Worm (Caenorhabditis elegans): ENCODE measurements around the gene pfd-4.

- TF ChIP-seq tbx-2 (tag; optimal IDR thresholded peaks at IDR 0.05) (no peak), sox-2 (GFP tag; IDR thresholded peaks at IDR 0.05) (no peak), pax-1 (tag; optimal IDR thresholded peaks at IDR 0.05) (no peak), ets-4 (tag; optimal IDR thresholded peaks at IDR 0.05) (no peak), ceh-19 (GFP tag; optimal IDR thresholded peaks at IDR 0.05) (no peak), ceh-9 (tag; optimal IDR thresholded peaks at IDR 0.05) (no peak), unc-86 (tag; optimal IDR thresholded peaks at IDR 0.05) (no peak)
Measured at ce11 chrIV:11273151-11273550, 41.9 kb upstream of the pfd-4 start, which contains the start of gene gtl-2.

All from whole organism, late embryonic.